Worm (Caenorhabditis elegans): ENCODE results near the gene nspb-7.

DNA sequence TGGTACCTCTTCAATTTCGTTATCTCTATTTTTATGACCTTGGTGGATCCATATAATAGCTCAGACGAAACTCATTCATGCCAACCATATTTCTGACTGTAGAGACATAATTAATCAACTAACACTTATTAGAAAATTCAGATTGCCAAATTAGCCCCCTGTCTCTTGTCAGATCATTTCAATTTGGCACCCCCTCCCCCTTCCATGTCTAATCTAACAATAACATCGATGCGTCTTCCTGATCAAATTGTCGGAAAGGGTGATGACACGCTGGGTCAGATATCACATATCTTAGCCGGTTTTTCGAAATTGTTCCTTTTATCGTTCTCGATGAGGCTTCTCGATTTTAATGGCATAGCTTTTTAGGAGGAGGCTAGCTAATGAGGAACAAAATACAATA is 33.2 kb downstream of the nspb-7 start:
- TF ChIP-seq lsy-2 (tag; optimal IDR thresholded peaks at IDR 0.05) (no peak), nhr-21 (tag; optimal IDR thresholded peaks at IDR 0.05) (no peak), elt-1 (tag; optimal IDR thresholded peaks at IDR 0.05) (no peak), unc-39 (tag; optimal IDR thresholded peaks at IDR 0.05) (no peak), elt-3 (tag; optimal IDR thresholded peaks at IDR 0.05) (no peak), nhr-12 (tag; optimal IDR thresholded peaks at IDR 0.05) (no peak), zag-1 (tag; optimal IDR thresholded peaks at IDR 0.05) (no peak), ztf-11 (tag; optimal IDR thresholded peaks at IDR 0.05) (no peak), skn-1 (tag; optimal IDR thresholded peaks at IDR 0.05) (no peak), peb-1 (tag; optimal IDR thresholded peaks at IDR 0.05) (no peak), ceh-16 (tag; optimal IDR thresholded peaks at IDR 0.05) (no peak), nhr-6 (tag; optimal IDR thresholded peaks at IDR 0.05) (no peak), aly-2 (tag; optimal IDR thresholded peaks at IDR 0.05) (no peak), mdl-1 (tag; optimal IDR thresholded peaks at IDR 0.05) (no peak)

All from whole organism, L2 larva.